Fruit fly (Drosophila melanogaster): ENCODE results near the gene Porin2.

- TF ChIP-seq insv (optimal IDR thresholded peaks at IDR 0.05) = no peak
- TF ChIP-seq h (optimal IDR thresholded peaks at IDR 0.05) = no peak
- no peak for TF ChIP-seq psq (optimal IDR thresholded peaks at IDR 0.05)
Measured at dm6 chr2L:10842326-10842725, 4.5 kb downstream of the Porin2 start, which contains the start of gene CG6700.

Data from Kc167 (cell line).